Fruit fly (Drosophila melanogaster) whole organism, embryonic: ENCODE results near the gene CG3149.
A peak's percentile ranks its signal among the peaks of the same experiment; 100 is the strongest.

Experiments
- Blimp-1 ChIP-seq: fragments of 200-800 bp; sonication (Bioruptor generic); optimal IDR thresholded peaks from 3 replicates; lab custom pipeline; 2018; ENCODE audit warnings: missing biosample characterization, missing genetic modification characterization, mild to moderate bottlenecking, moderate library complexity, missing genetic modification reagents
- CG11093 ChIP-seq: fragments of 200-800 bp; sonication (Bioruptor generic); IDR thresholded peaks from 3 replicates; pipeline ENCODE4 v1.3.6; 2022; ENCODE audit warnings: missing biosample characterization, missing genetic modification characterization
- CG11504 ChIP-seq: fragments of 200-800 bp; sonication (Bioruptor generic); optimal IDR thresholded peaks from 3 replicates; lab custom pipeline; 2019; ENCODE audit warnings: missing biosample characterization, mild to moderate bottlenecking, missing genetic modification characterization, moderate library complexity
- CG1233 ChIP-seq: fragments of 200-800 bp; sonication (Bioruptor generic); optimal IDR thresholded peaks from 4 replicates; lab custom pipeline; 2018; ENCODE audit warnings: missing biosample characterization, mild to moderate bottlenecking, missing genetic modification characterization
- CG13123 ChIP-seq: fragments of 200-800 bp; sonication (Bioruptor generic); optimal IDR thresholded peaks from 2 replicates; lab custom pipeline; 2016; ENCODE audit warnings: missing biosample characterization, missing genetic modification characterization
- CG17385 ChIP-seq: fragments of 200-800 bp; sonication (Bioruptor generic); optimal IDR thresholded peaks from 3 replicates; lab custom pipeline; 2018; ENCODE audit warnings: missing biosample characterization, mild to moderate bottlenecking, missing genetic modification characterization
- CG1792 ChIP-seq: fragments of 200-800 bp; sonication (Bioruptor generic); optimal IDR thresholded peaks from 2 replicates; lab custom pipeline; 2016; ENCODE audit warnings: missing biosample characterization, missing genetic modification characterization
- CG31224 ChIP-seq: fragments of 200-800 bp; sonication (Bioruptor generic); IDR thresholded peaks from 2 replicates; pipeline ENCODE4 v1.3.6; 2022; ENCODE audit warnings: missing biosample characterization, missing genetic modification characterization
- CG31388 ChIP-seq: fragments of 200-800 bp; sonication (Bioruptor generic); optimal IDR thresholded peaks from 2 replicates; lab custom pipeline; 2016; ENCODE audit warnings: missing biosample characterization, missing genetic modification characterization
- CG32532 ChIP-seq: fragments of 200-800 bp; sonication (Bioruptor generic); IDR thresholded peaks from 2 replicates; pipeline ENCODE4 v1.3.6; 2022; ENCODE audit warnings: missing biosample characterization, missing genetic modification characterization
- CG32767 ChIP-seq: fragments of 200-800 bp; sonication (Bioruptor generic); IDR thresholded peaks from 2 replicates; pipeline ENCODE4 v1.3.6; 2022; ENCODE audit warnings: missing biosample characterization, missing genetic modification characterization
- CG3281 ChIP-seq: fragments of 200-800 bp; sonication (Bioruptor generic); optimal IDR thresholded peaks from 3 replicates; lab custom pipeline; 2017; ENCODE audit warnings: missing biosample characterization, mild to moderate bottlenecking, missing genetic modification characterization
- CG33213 ChIP-seq: fragments of 200-800 bp; sonication (Bioruptor generic); optimal IDR thresholded peaks from 3 replicates; lab custom pipeline; 2016; ENCODE audit warnings: missing biosample characterization, missing genetic modification characterization
- CG4282 ChIP-seq: fragments of 200-800 bp; sonication (Bioruptor generic); optimal IDR thresholded peaks from 2 replicates; lab custom pipeline; 2016; ENCODE audit warnings: missing biosample characterization, missing genetic modification characterization
- CG4404 ChIP-seq: fragments of 200-800 bp; sonication (Bioruptor generic); IDR thresholded peaks from 2 replicates; pipeline ENCODE4 v1.3.6; 2022; ENCODE audit warnings: missing biosample characterization, missing genetic modification characterization
- CG7928 ChIP-seq: fragments of 200-800 bp; sonication (Bioruptor generic); optimal IDR thresholded peaks from 2 replicates; lab custom pipeline; 2017; ENCODE audit warnings: missing biosample characterization, mild to moderate bottlenecking, missing genetic modification characterization
- CG8388 ChIP-seq: fragments of 200-800 bp; sonication (Bioruptor generic); optimal IDR thresholded peaks from 2 replicates; lab custom pipeline; 2019; ENCODE audit warnings: missing biosample characterization, mild to moderate bottlenecking, missing genetic modification characterization, moderate library complexity
- CG9437 ChIP-seq: fragments of 200-800 bp; sonication (Bioruptor generic); optimal IDR thresholded peaks from 2 replicates; lab custom pipeline; 2018; ENCODE audit warnings: missing biosample characterization, mild to moderate bottlenecking, missing genetic modification characterization
- CG9817 ChIP-seq: fragments of 200-800 bp; sonication (Bioruptor generic); optimal IDR thresholded peaks from 2 replicates; lab custom pipeline; 2018; ENCODE audit warnings: missing biosample characterization, mild to moderate bottlenecking, missing genetic modification characterization, moderate library complexity
- CG9932 ChIP-seq: fragments of 200-800 bp; sonication (Bioruptor generic); IDR thresholded peaks from 2 replicates; pipeline ENCODE4 v1.3.6; 2022; ENCODE audit warnings: missing biosample characterization, missing genetic modification characterization
- D ChIP-seq, 2 experiments: fragments of 200-800 bp in 1 of 2; fragments of >200 bp in 1 of 2; sonication (Bioruptor generic) in 1 of 2; optimal IDR thresholded peaks; 2 replicates in 1 of 2; 3 replicates in 1 of 2; lab custom pipeline; 2017; ENCODE audit warnings: mild to moderate bottlenecking in 1 of 2, missing biosample characterization in 1 of 2, missing genetic modification characterization in 1 of 2, missing genetic modification reagents in 1 of 2
- Deaf1 ChIP-seq: fragments of 200-800 bp; optimal IDR thresholded peaks from 3 replicates; lab custom pipeline; 2019; ENCODE audit warnings: missing biosample characterization, mild to moderate bottlenecking, missing genetic modification characterization, moderate library complexity
- Hand ChIP-seq: fragments of 200-800 bp; sonication (Bioruptor generic); optimal IDR thresholded peaks from 2 replicates; lab custom pipeline; 2017; ENCODE audit warnings: mild to moderate bottlenecking, missing biosample characterization, missing genetic modification reagents, missing genetic modification characterization
- Lim3 ChIP-seq: fragments of 200-800 bp; sonication (Bioruptor generic); IDR thresholded peaks from 2 replicates; pipeline ENCODE4 v1.3.6; 2022; ENCODE audit warnings: missing biosample characterization, missing genetic modification characterization
- NK7.1 ChIP-seq: fragments of 200-800 bp; sonication (Bioruptor generic); optimal IDR thresholded peaks from 3 replicates; lab custom pipeline; 2016; ENCODE audit warnings: missing biosample characterization, missing genetic modification characterization
- amos ChIP-seq: fragments of 200-800 bp; sonication (Bioruptor generic); IDR thresholded peaks from 2 replicates; pipeline ENCODE4 v1.3.6; 2022; ENCODE audit warnings: missing biosample characterization, missing genetic modification characterization; ENCODE audit not compliant: partially characterized antibody
- aop ChIP-seq: fragments of 200-800 bp; sonication (Bioruptor generic); IDR thresholded peaks from 2 replicates; pipeline ENCODE4 v1.3.6; 2022; ENCODE audit warnings: missing biosample characterization, missing genetic modification characterization
- bbx ChIP-seq: fragments of 200-800 bp; sonication (Bioruptor generic); IDR thresholded peaks from 2 replicates; pipeline ENCODE4 v1.3.6; 2022; ENCODE audit warnings: missing biosample characterization, missing genetic modification characterization; ENCODE audit not compliant: partially characterized antibody
- bigmax ChIP-seq: fragments of 200-800 bp; sonication (Bioruptor generic); optimal IDR thresholded peaks from 2 replicates; lab custom pipeline; 2018; ENCODE audit warnings: missing biosample characterization, mild to moderate bottlenecking, missing genetic modification characterization
- cad ChIP-seq: fragments of >200 bp; optimal IDR thresholded peaks from 2 replicates; lab custom pipeline; 2017; ENCODE audit warnings: missing biosample characterization, missing genetic modification characterization
- dati ChIP-seq: fragments of 200-800 bp; sonication (Bioruptor generic); IDR thresholded peaks from 2 replicates; pipeline ENCODE4 v1.3.6; 2022; ENCODE audit warnings: missing biosample characterization, missing genetic modification characterization
- exex ChIP-seq: fragments of 200-800 bp; sonication (Bioruptor generic); optimal IDR thresholded peaks from 4 replicates; lab custom pipeline; 2018; ENCODE audit warnings: missing biosample characterization, mild to moderate bottlenecking, missing genetic modification characterization, moderate library complexity
- fd64A ChIP-seq: fragments of 200-800 bp; sonication (Bioruptor generic); optimal IDR thresholded peaks from 3 replicates; lab custom pipeline; 2018; ENCODE audit warnings: missing biosample characterization, mild to moderate bottlenecking, missing genetic modification characterization
- fu2 ChIP-seq: fragments of 200-800 bp; sonication (Bioruptor generic); optimal IDR thresholded peaks from 2 replicates; lab custom pipeline; 2016; ENCODE audit warnings: missing biosample characterization, missing genetic modification characterization
- grau ChIP-seq: fragments of 200-800 bp; optimal IDR thresholded peaks from 3 replicates; lab custom pipeline; 2019; ENCODE audit warnings: missing biosample characterization, mild to moderate bottlenecking, missing genetic modification characterization, moderate library complexity
- ham ChIP-seq: fragments of 200-800 bp; sonication (Bioruptor generic); IDR thresholded peaks from 2 replicates; pipeline ENCODE4 v1.3.6; 2022; ENCODE audit warnings: missing biosample characterization, missing genetic modification characterization
- hkb ChIP-seq, 2 experiments: fragments of 200-800 bp in 1 of 2; fragments of >200 bp in 1 of 2; sonication (Bioruptor generic) in 1 of 2; IDR thresholded peaks in 1 of 2; optimal IDR thresholded peaks in 1 of 2; 2 replicates each; pipeline versions ENCODE4 v1.3.6 to Lab custom; 2017 to 2022; ENCODE audit warnings: missing biosample characterization in 1 of 2, missing genetic modification characterization in 1 of 2
- jing ChIP-seq: fragments of 200-800 bp; sonication (Bioruptor generic); optimal IDR thresholded peaks from 2 replicates; lab custom pipeline; 2018; ENCODE audit warnings: missing biosample characterization, mild to moderate bottlenecking, missing genetic modification characterization
- pros ChIP-seq: fragments of 200-800 bp; sonication (Bioruptor generic); optimal IDR thresholded peaks from 3 replicates; lab custom pipeline; 2019; ENCODE audit warnings: missing biosample characterization, mild to moderate bottlenecking, missing genetic modification characterization, moderate library complexity
- sc ChIP-seq, 3 experiments: fragments of >200 bp in 2 of 3; fragments of 200-800 bp in 1 of 3; sonication (Bioruptor generic) in 1 of 3; optimal IDR thresholded peaks; 2 replicates in 2 of 3; 3 replicates in 1 of 3; lab custom pipeline; 2017; ENCODE audit warnings: mild to moderate bottlenecking in 1 of 3, missing biosample characterization in 1 of 3, missing genetic modification characterization in 1 of 3, missing genetic modification reagents in 1 of 3
- sisA ChIP-seq: fragments of 200-800 bp; sonication (Bioruptor generic); IDR thresholded peaks from 2 replicates; pipeline ENCODE4 v1.3.6; 2022; ENCODE audit warnings: missing biosample characterization, missing genetic modification characterization
- slou ChIP-seq: fragments of 200-800 bp; sonication (Bioruptor generic); optimal IDR thresholded peaks from 3 replicates; lab custom pipeline; 2016; ENCODE audit warnings: missing biosample characterization, missing genetic modification characterization
- sqz ChIP-seq: fragments of 200-800 bp; sonication (Bioruptor generic); optimal IDR thresholded peaks from 3 replicates; lab custom pipeline; 2018; ENCODE audit warnings: missing biosample characterization, mild to moderate bottlenecking, missing genetic modification characterization
- stwl ChIP-seq: fragments of 200-800 bp; sonication (Bioruptor generic); optimal IDR thresholded peaks from 3 replicates; lab custom pipeline; 2018; ENCODE audit warnings: missing biosample characterization, mild to moderate bottlenecking, missing genetic modification characterization, moderate library complexity
- trh ChIP-seq: fragments of 200-800 bp; sonication (Bioruptor generic); optimal IDR thresholded peaks from 2 replicates; lab custom pipeline; 2016; ENCODE audit warnings: missing biosample characterization, missing genetic modification characterization
- tx ChIP-seq: fragments of 200-800 bp; sonication (Bioruptor generic); optimal IDR thresholded peaks from 2 replicates; lab custom pipeline; 2016; ENCODE audit warnings: missing biosample characterization, missing genetic modification characterization
- zen2 ChIP-seq: fragments of 200-800 bp; sonication (Bioruptor generic); IDR thresholded peaks from 3 replicates; pipeline ENCODE4 v1.3.6; 2022; ENCODE audit warnings: missing biosample characterization, missing genetic modification characterization; ENCODE audit not compliant: partially characterized antibody
- zfh1 ChIP-seq: fragments of 200-800 bp; sonication (Bioruptor generic); IDR thresholded peaks from 3 replicates; pipeline ENCODE4 v1.3.6; 2022; ENCODE audit warnings: missing biosample characterization, missing genetic modification characterization
- zfh2 ChIP-seq: fragments of 200-800 bp; sonication (Bioruptor generic); optimal IDR thresholded peaks from 2 replicates; lab custom pipeline; 2016; ENCODE audit warnings: missing biosample characterization, missing genetic modification characterization

CG3149 gene

dm6 chrX:5737676-5738220 lies 42.7 kb upstream of the CG3149 start, which contains the start of gene Snx27 (continued):
- TF ChIP-seq dati (GFP tag; lab: Robert Waterston, UW), result no peak
- TF ChIP-seq exex (tag; lab: Kevin White, UChicago), result no peak
- TF ChIP-seq CG33213 (GFP tag; lab: Kevin White, UChicago), result peak; percentile 78
- TF ChIP-seq CG32767 (GFP tag; lab: Robert Waterston, UW), result no peak
- TF ChIP-seq CG1233 (GFP tag; lab: Kevin White, UChicago), result peak; percentile 12
- peak; percentile 100 for TF ChIP-seq bbx (GFP tag; lab: Robert Waterston, UW)
- peak; percentile 99 for TF ChIP-seq zen2 (GFP tag; lab: Robert Waterston, UW)
- no peak for TF ChIP-seq CG9437 (GFP tag; lab: Kevin White, UChicago)
- peak; percentile 32 for TF ChIP-seq CG1792
- TF ChIP-seq stwl (tag; lab: Kevin White, UChicago), result peak; percentile 71
- peak; percentile 93 for TF ChIP-seq Blimp-1 (GFP tag; lab: Kevin White, UChicago)
- TF ChIP-seq CG13123 (GFP tag; lab: Kevin White, UChicago), result no peak
- no peak for TF ChIP-seq CG31388 (GFP tag; lab: Kevin White, UChicago)
- peak; percentile 55 for TF ChIP-seq grau
- no peak for TF ChIP-seq aop
- no peak for TF ChIP-seq Lim3 (GFP tag; lab: Robert Waterston, UW)
- TF ChIP-seq zfh1 (GFP tag; lab: Robert Waterston, UW), result peak; percentile 53; the same call in 2 of the 3 replicates
- TF ChIP-seq sc (optimal IDR thresholded peaks at IDR 0.05; lab: Kevin White, UChicago), result no peak
- TF ChIP-seq sc (GFP tag; optimal IDR thresholded peaks at IDR 0.05; lab: Kevin White, UChicago), result no peak
- 0 out of 2 replicates have a peak, but pooled peaks have one; percentile 19 for TF ChIP-seq CG31224 (GFP tag; lab: Robert Waterston, UW)
- peak; percentile 30 for TF ChIP-seq slou (GFP tag; lab: Kevin White, UChicago)
- TF ChIP-seq jing, result no peak
- peak; percentile 56 for TF ChIP-seq CG7928
- no peak for TF ChIP-seq bigmax (GFP tag; lab: Kevin White, UChicago)
- TF ChIP-seq Hand (GFP tag; lab: Kevin White, UChicago), result peak; percentile 36
- peak; percentile 92 for TF ChIP-seq CG9932 (GFP tag; lab: Robert Waterston, UW)
- TF ChIP-seq sisA (GFP tag; lab: Robert Waterston, UW), result 0 out of 2 replicates have a peak, but pooled peaks have one; percentile 21
- peak; percentile 21 for TF ChIP-seq sqz (GFP tag; lab: Kevin White, UChicago)
- TF ChIP-seq pros (GFP tag; lab: Kevin White, UChicago), result no peak
- no peak for TF ChIP-seq Deaf1
- TF ChIP-seq cad (GFP tag; lab: Kevin White, UChicago), result no peak
- TF ChIP-seq fu2 (GFP tag; lab: Kevin White, UChicago), result peak; percentile 16
- peak; percentile 65 for TF ChIP-seq CG32532 (GFP tag; lab: Robert Waterston, UW)
- TF ChIP-seq fd64A (GFP tag; lab: Kevin White, UChicago), result no peak
- peak; percentile 100 for TF ChIP-seq amos
- TF ChIP-seq D (optimal IDR thresholded peaks at IDR 0.05; lab: Kevin White, UChicago), result no peak
- no peak for TF ChIP-seq D (GFP tag; optimal IDR thresholded peaks at IDR 0.05; lab: Kevin White, UChicago)
- no peak for TF ChIP-seq NK7.1
- no peak for TF ChIP-seq CG4282 (GFP tag; lab: Kevin White, UChicago)
- peak; percentile 6 for TF ChIP-seq tx (GFP tag; lab: Kevin White, UChicago)
- TF ChIP-seq trh (GFP tag; lab: Kevin White, UChicago), result no peak
- TF ChIP-seq zfh2 (GFP tag; lab: Kevin White, UChicago), result peak; percentile 63
- TF ChIP-seq hkb (optimal IDR thresholded peaks at IDR 0.05; lab: Kevin White, UChicago), result no peak
- peak; percentile 14; the same call in 1 of the 2 replicates for TF ChIP-seq hkb (GFP tag; IDR thresholded peaks at IDR 0.05; lab: Robert Waterston, UW)
- peak; percentile 33 for TF ChIP-seq CG9817 (tag; lab: Kevin White, UChicago)
- TF ChIP-seq CG3281 (GFP tag; lab: Kevin White, UChicago), result no peak
- peak; percentile 54 for TF ChIP-seq CG11504 (tag; lab: Kevin White, UChicago)
- no peak for TF ChIP-seq ham (GFP tag; lab: Robert Waterston, UW)
- TF ChIP-seq CG8388 (GFP tag; lab: Kevin White, UChicago), result peak; percentile 25
- TF ChIP-seq CG4404 (GFP tag; lab: Robert Waterston, UW), result peak; percentile 20; the same call in 1 of the 2 replicates
- no peak for TF ChIP-seq CG11093 (GFP tag; lab: Robert Waterston, UW)
- peak; percentile 17 for TF ChIP-seq CG17385 (GFP tag; lab: Kevin White, UChicago)
